Fruit fly (Drosophila melanogaster): ENCODE results near the gene Tsp39D.

Tsp39D gene

DNA sequence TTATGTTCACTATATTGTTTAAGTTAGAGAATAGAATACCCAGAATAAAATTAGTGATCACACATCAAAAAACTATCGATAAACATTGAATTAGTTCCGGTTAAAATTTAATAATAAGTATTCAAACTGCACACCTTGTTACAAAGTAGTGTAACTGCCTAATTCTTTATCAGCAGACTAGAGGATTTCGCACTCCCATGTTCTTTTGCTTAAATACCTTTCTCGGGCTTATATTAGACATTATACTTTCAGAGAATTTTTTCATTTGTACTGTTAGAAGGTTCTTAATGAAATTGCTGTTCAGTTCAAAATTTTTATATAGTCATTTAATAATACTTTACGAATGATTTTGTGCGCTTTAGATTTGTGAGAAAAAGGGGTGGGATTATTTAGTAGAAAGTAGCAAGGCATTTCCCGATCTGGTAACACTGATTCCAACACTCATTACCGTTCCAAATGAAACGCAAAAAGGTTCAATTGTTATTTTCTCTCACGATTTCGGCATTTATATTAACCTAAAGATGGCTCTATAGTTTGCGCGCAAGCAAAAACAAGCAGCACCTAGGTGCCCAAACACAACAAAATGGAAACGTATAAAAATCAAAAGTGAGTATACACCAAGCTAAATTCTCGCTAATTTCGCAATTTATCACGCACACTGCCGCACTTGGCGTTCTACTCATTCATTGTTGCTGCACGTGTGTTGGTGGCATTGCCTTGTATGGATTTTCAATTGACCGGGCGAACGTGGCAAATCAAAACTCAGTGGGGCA lies 33.8 kb upstream of the Tsp39D start, which contains the start of gene crc (continued):
- TF ChIP-seq CG1603 (tag; optimal IDR thresholded peaks at IDR 0.05) (peak; percentile 79), dysf (GFP tag; IDR thresholded peaks at IDR 0.05) (no peak), CG34224 (GFP tag; IDR thresholded peaks at IDR 0.05; ENCODE audit: partially characterized antibody) (peak; percentile 52; the same call in 2 of the 3 replicates), CG17361 (GFP tag; IDR thresholded peaks at IDR 0.05) (peak; percentile 72), CG1233 (GFP tag; optimal IDR thresholded peaks at IDR 0.05) (no peak), CG18262 (tag; optimal IDR thresholded peaks at IDR 0.05) (peak; percentile 44), CG7556 (GFP tag; optimal IDR thresholded peaks at IDR 0.05) (peak; percentile 16), fu2 (GFP tag; optimal IDR thresholded peaks at IDR 0.05) (no peak), unpg (GFP tag; optimal IDR thresholded peaks at IDR 0.05) (no peak), vvl (GFP tag; IDR thresholded peaks at IDR 0.05) (peak; percentile 13; the same call in 1 of the 2 replicates), br (optimal IDR thresholded peaks at IDR 0.05) (no peak), gem (tag; optimal IDR thresholded peaks at IDR 0.05) (peak; percentile 65), CkIIα-i1 (GFP tag; IDR thresholded peaks at IDR 0.05) (no peak), CG14710 (tag; optimal IDR thresholded peaks at IDR 0.05) (peak; percentile 65), grn (GFP tag; optimal IDR thresholded peaks at IDR 0.05) (no peak), hth (optimal IDR thresholded peaks at IDR 0.05) (no peak), B-H1 (GFP tag; IDR thresholded peaks at IDR 0.05) (peak; percentile 1; the same call in 1 of the 3 replicates), pfk (GFP tag; optimal IDR thresholded peaks at IDR 0.05) (peak; percentile 57), CG2678 (tag; optimal IDR thresholded peaks at IDR 0.05) (peak; percentile 53), cwo (GFP tag; optimal IDR thresholded peaks at IDR 0.05) (peak; percentile 60), CG18011 (GFP tag; optimal IDR thresholded peaks at IDR 0.05) (no peak), CG8290 (GFP tag; optimal IDR thresholded peaks at IDR 0.05) (no peak), CG8290 (tag; optimal IDR thresholded peaks at IDR 0.05) (peak in 1 of 2 experiments; percentile 21), CG4854 (GFP tag; optimal IDR thresholded peaks at IDR 0.05) (no peak), kay (GFP tag; optimal IDR thresholded peaks at IDR 0.05) (peak; percentile 7), Nf-YA (GFP tag; IDR thresholded peaks at IDR 0.05) (no peak), da (GFP tag; optimal IDR thresholded peaks at IDR 0.05) (no peak), jing (GFP tag; optimal IDR thresholded peaks at IDR 0.05) (no peak), prd (optimal IDR thresholded peaks at IDR 0.05) (no peak), prd (GFP tag; IDR thresholded peaks at IDR 0.05) (0 out of 3 replicates have a peak, but pooled peaks have one; percentile 34), CG10267 (tag; optimal IDR thresholded peaks at IDR 0.05) (peak; percentile 51), CG9437 (GFP tag; optimal IDR thresholded peaks at IDR 0.05) (no peak), CG12769 (tag; optimal IDR thresholded peaks at IDR 0.05) (no peak), MESR4 (GFP tag; optimal IDR thresholded peaks at IDR 0.05) (peak; percentile 99), CG12659 (GFP tag; optimal IDR thresholded peaks at IDR 0.05) (peak; percentile 49), phol (tag; optimal IDR thresholded peaks at IDR 0.05) (peak; percentile 22), Hr78 (GFP tag; optimal IDR thresholded peaks at IDR 0.05) (no peak), HLH54F (GFP tag; optimal IDR thresholded peaks at IDR 0.05) (no peak), chm (GFP tag; IDR thresholded peaks at IDR 0.05) (no peak; the same call in 1 of the 2 replicates), HLH4C (GFP tag; IDR thresholded peaks at IDR 0.05; ENCODE audit: partially characterized antibody) (peak; percentile 70), hb (GFP tag; IDR thresholded peaks at IDR 0.05; ENCODE audit: partially characterized antibody) (no peak; the same call in 2 of the 3 replicates), gro (GFP tag; optimal IDR thresholded peaks at IDR 0.05) (no peak), CG2120 (GFP tag; optimal IDR thresholded peaks at IDR 0.05) (peak; percentile 14), E2f1 (GFP tag; IDR thresholded peaks at IDR 0.05) (no peak), CG11723 (GFP tag; optimal IDR thresholded peaks at IDR 0.05) (no peak), Lim3 (GFP tag; IDR thresholded peaks at IDR 0.05) (no peak), CG17385 (GFP tag; optimal IDR thresholded peaks at IDR 0.05) (no peak), pzg (GFP tag; optimal IDR thresholded peaks at IDR 0.05) (peak; percentile 56), Dll (GFP tag; IDR thresholded peaks at IDR 0.05; ENCODE audit: partially characterized antibody) (peak; percentile 62; the same call in 3 of the 4 replicates)

All from whole organism, embryonic.